Worm (Caenorhabditis elegans): ENCODE data around the gene R07E5.6.
A peak's percentile ranks its signal among the peaks of the same experiment; 100 is the strongest.

- TF ChIP-seq mep-1 (tag; optimal IDR thresholded peaks at IDR 0.05) (peak; percentile 59), nhr-28 (tag; optimal IDR thresholded peaks at IDR 0.05) (no peak)
Observed at ce11 chrIII:4404339-4404836, 5.8 kb downstream of the R07E5.6 start, which contains the start of the genes R07E5.17 and snfc-5.
